Worm (Caenorhabditis elegans) whole organism, L4 larva: ENCODE results near the gene srbc-43.

Source experiments
- Y75B8A.6 ChIP-seq: fragments of 200-800 bp; sonication (Bioruptor generic); IDR thresholded peaks from 2 replicates; pipeline ENCODE4 v1.3.6; 2022; ENCODE audit warnings: missing genetic modification reagents, missing genetic modification characterization, missing compliant biosample characterization
- ctbp-1 ChIP-seq: fragments of 200-800 bp; sonication (Bioruptor generic); IDR thresholded peaks from 2 replicates; pipeline ENCODE4 v1.3.6; 2022; ENCODE audit warnings: missing genetic modification reagents, missing genetic modification characterization, missing compliant biosample characterization
- fos-1 ChIP-seq: fragments of 150-350 bp; optimal IDR thresholded peaks from 2 replicates; lab custom pipeline; 2014; ENCODE audit warnings: missing biosample characterization, missing genetic modification characterization
- nhr-11 ChIP-seq: fragments of 150-350 bp; optimal IDR thresholded peaks from 2 replicates; lab custom pipeline; 2014; ENCODE audit warnings: missing biosample characterization, missing genetic modification characterization
- nhr-76 ChIP-seq: fragments of 150-350 bp; optimal IDR thresholded peaks from 2 replicates; lab custom pipeline; 2014; ENCODE audit warnings: missing biosample characterization, missing genetic modification characterization
- snpc-4 ChIP-seq: fragments of 150-350 bp; optimal IDR thresholded peaks from 2 replicates; lab custom pipeline; 2014; ENCODE audit warnings: missing biosample characterization, missing genetic modification characterization
- zfp-3 ChIP-seq: fragments of 200-800 bp; sonication (Bioruptor generic); conservative IDR thresholded peaks from 2 replicates; pipeline ENCODE4 v1.3.6; 2022; ENCODE audit warnings: missing genetic modification reagents, missing genetic modification characterization, missing compliant biosample characterization
- zip-11 ChIP-seq: fragments of 200-800 bp; sonication (Bioruptor generic); IDR thresholded peaks from 2 replicates; pipeline ENCODE4 v1.3.6; 2022; ENCODE audit warnings: missing genetic modification characterization, missing compliant biosample characterization

DNA sequence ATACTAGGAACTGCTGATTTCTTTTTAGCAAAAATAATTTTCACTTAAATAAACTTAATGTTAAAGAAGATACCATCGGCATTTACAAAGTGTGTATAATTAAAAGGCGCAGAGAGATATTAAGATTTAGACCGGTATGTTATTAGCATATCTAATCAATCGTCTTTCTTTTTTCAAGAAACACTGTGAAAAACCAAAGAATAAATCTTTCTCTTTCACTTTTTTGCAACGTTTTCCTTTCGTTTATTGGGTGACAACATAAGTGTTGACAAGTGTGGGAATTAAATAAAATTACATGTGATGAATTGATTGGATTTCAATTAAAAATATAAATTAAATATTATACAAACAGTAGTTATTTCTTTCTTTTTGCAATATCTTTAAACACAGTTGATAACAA is 37.9 kb downstream of the srbc-43 start, which contains the start of gene C15C8.8:
- no peak for TF ChIP-seq nhr-11 (tag; lab: Kevin White, UChicago)
- no peak for TF ChIP-seq zip-11 (GFP tag; lab: Robert Waterston, UW)
- TF ChIP-seq Y75B8A.6, result no peak
- TF ChIP-seq ctbp-1 (GFP tag; lab: Robert Waterston, UW), result no peak
- no peak for TF ChIP-seq snpc-4 (tag; lab: Kevin White, UChicago)
- TF ChIP-seq zfp-3 (GFP tag; lab: Robert Waterston, UW), result no peak
- TF ChIP-seq nhr-76, result no peak
- no peak for TF ChIP-seq fos-1 (tag; lab: Kevin White, UChicago)
